Worm (Caenorhabditis elegans): ENCODE measurements around the gene Y41D4B.1.
"Not testable (repeated sequence)": the region's sequence is repeated elsewhere in the genome, so short reads cannot be mapped to it uniquely, and the experiment has no call there.

Gene Y41D4B.1

DNA sequence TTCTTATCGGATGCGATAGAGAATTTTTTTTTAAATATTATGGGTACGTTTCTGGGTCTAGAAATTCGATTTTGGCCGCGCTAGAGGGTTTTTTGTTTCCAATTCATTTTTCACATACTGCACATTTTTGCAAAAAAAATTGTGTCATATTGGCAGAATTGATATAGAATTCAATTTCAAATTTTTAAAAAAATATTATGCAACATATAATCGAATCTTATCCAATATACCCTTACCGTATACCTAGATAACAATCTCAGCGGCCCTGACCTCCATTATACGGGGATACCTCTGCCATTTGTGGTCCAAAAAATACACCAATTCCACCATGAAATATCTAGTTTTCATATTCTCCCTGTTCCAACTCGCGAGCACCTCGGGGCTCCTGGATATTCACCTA, 40.8 kb upstream of the Y41D4B.1 start, which contains the start of gene cpg-24:
Gene cpg-24 (plus strand): TSS at position 301 of the 400 bp plus-strand sequence.
- TF ChIP-seq T23F11.4 (GFP tag; optimal IDR thresholded peaks at IDR 0.05) = no peak
- no peak for TF ChIP-seq gmeb-2 (tag; optimal IDR thresholded peaks at IDR 0.05)
- no peak for TF ChIP-seq ceh-19 (GFP tag; optimal IDR thresholded peaks at IDR 0.05)
- TF ChIP-seq hlh-15 (tag; optimal IDR thresholded peaks at IDR 0.05) = no peak
- no peak for TF ChIP-seq tbx-7 (tag; optimal IDR thresholded peaks at IDR 0.05)
- no peak for TF ChIP-seq pqm-1 (tag; optimal IDR thresholded peaks at IDR 0.05)
- TF ChIP-seq ceh-14 (tag; optimal IDR thresholded peaks at IDR 0.05) = no peak
- no peak for TF ChIP-seq nhr-11 (tag; optimal IDR thresholded peaks at IDR 0.05)

DNA sequence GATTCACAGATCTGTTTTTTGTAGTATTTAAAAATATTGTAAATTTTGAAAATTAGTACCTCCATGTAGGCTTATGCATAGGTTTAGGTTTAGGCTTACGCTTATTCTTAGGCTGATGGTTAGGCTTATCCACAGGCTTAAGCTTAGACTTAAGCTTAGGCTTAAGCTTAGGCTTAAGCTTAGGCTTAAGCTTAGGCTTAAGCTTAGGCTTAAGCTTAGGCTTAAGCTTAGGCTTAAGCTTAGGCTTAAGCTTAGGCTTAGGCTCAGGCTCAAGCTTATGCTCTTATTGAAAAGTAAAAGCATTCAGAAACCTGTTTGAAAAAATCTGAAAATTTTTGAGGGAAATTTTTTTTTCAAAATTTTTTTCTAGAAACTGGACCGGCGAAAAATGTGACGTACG, 39.9 kb upstream of the Y41D4B.1 start:
- TF ChIP-seq dve-1 (tag; optimal IDR thresholded peaks at IDR 0.05) (peak; percentile 99), mec-3 (tag; optimal IDR thresholded peaks at IDR 0.05; ENCODE audit: borderline replicate concordance) (no peak), ceh-9 (tag; optimal IDR thresholded peaks at IDR 0.05) (no peak), nfya-1 (tag; optimal IDR thresholded peaks at IDR 0.05) (no peak), gmeb-2 (tag; optimal IDR thresholded peaks at IDR 0.05) (no peak), hlh-6 (tag; optimal IDR thresholded peaks at IDR 0.05) (no peak)

DNA sequence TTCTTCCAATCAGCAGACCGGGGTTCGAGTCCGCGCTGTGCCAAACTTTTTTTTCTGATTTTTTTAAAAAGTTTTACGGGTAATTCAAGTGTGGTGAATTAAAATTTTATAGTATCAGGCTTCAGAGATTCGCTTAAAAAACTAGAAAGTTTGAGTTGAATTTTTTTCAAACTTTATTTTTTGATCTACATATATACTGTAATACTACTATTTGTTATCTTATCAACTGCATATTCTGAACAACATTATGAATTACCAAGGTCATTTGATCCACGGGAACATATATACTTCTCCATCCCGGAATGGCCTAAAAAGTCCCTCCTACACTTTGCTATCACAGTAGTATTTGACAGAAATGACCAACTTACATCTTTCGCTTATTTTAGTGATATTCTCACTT, 39.1 kb upstream of the Y41D4B.1 start, which contains the start of gene Y41D4B.6:
Gene Y41D4B.6 (plus strand): TSS at position 301 of the 400 bp plus-strand sequence.
- TF ChIP-seq ets-4 (tag; optimal IDR thresholded peaks at IDR 0.05) (no peak), C38D4.7 (GFP tag; optimal IDR thresholded peaks at IDR 0.05) (no peak)

DNA sequence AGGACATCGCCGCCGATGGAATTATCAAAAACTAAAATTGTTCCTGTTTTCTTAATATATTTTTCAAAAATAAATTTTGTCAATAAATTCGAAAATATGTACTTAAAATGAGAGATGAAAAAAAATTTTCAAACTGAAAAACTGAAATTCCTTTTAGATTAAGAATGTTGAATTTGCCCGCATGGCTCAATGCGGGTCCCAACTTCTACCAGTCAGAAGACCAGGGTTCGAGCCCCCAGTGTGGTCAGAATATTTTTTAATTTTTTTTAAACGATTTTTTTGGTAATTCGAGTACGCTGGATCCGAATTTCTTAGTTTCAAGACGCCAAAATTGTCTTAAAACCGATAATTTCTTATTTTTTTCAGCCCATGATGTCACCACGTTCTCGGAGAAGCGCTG, 35.2 kb upstream of the Y41D4B.1 start:
- TF ChIP-seq mec-3 (tag; optimal IDR thresholded peaks at IDR 0.05; ENCODE audit: borderline replicate concordance) (no peak), ceh-19 (GFP tag; optimal IDR thresholded peaks at IDR 0.05) (no peak), unc-86 (tag; optimal IDR thresholded peaks at IDR 0.05) (no peak), ceh-14 (tag; optimal IDR thresholded peaks at IDR 0.05) (no peak), ceh-45 (GFP tag; IDR thresholded peaks at IDR 0.05) (no peak), sox-2 (GFP tag; IDR thresholded peaks at IDR 0.05) (no peak), rnt-1 (tag; optimal IDR thresholded peaks at IDR 0.05) (no peak), pha-4 (tag; optimal IDR thresholded peaks at IDR 0.05) (no peak), unc-42 (tag; optimal IDR thresholded peaks at IDR 0.05) (no peak), hlh-30 (tag; optimal IDR thresholded peaks at IDR 0.05; ENCODE audit: insufficient read depth) (no peak), T23F11.4 (GFP tag; optimal IDR thresholded peaks at IDR 0.05) (no peak), nhr-232 (tag; optimal IDR thresholded peaks at IDR 0.05) (no peak), hlh-13 (GFP tag; optimal IDR thresholded peaks at IDR 0.05) (no peak), ceh-22 (tag; optimal IDR thresholded peaks at IDR 0.05) (no peak)

DNA sequence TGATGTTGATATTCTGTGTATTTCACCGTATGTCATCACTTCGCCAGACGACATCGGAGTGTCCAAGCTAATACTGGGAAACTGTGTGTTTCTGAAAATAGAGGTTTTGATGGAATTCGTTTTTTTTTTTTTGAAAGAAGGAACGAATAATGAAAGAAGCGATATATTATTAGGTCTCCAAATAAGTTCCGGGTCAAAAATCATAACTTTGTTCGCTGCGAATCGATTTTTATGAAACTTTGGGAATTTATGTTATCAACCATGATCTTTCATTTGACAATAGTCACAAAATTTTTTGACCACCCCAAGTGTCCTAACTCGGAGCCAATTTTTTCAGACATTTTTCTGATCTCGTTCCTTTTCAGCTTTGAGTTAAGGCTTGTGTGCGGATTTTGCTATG, 27.3 kb upstream of the Y41D4B.1 start, which contains the start of gene nhr-274:
Gene nhr-274 (minus strand): TSS at position 101 of the 400 bp plus-strand sequence.
- not testable (repeated sequence) for TF ChIP-seq fkh-10 (GFP tag; optimal IDR thresholded peaks at IDR 0.05); madf-2 (tag; optimal IDR thresholded peaks at IDR 0.05); nfya-1 (tag; optimal IDR thresholded peaks at IDR 0.05)

DNA sequence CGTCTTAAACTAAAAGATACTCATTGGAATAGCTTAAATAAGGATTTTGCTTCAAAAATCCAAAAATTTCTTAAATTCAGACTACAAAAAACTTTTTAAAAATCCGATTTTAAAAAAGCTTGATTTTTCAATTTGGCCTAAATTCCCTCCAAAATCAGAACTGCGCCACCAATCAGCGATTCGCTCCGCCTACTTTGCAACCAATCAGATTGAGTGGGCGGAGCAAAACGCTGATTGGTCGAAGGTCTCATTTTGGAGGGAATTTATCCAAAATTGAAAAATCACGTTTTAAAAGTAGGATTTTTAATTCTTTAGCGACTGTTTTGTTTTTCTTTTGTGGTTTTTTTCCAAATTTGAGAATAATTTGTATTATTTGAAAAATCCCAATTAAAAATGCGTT, 23.1 kb upstream of the Y41D4B.1 start:
- TF ChIP-seq nfya-1 (tag; optimal IDR thresholded peaks at IDR 0.05) (peak; percentile 97), pax-1 (tag; optimal IDR thresholded peaks at IDR 0.05) (no peak)

DNA sequence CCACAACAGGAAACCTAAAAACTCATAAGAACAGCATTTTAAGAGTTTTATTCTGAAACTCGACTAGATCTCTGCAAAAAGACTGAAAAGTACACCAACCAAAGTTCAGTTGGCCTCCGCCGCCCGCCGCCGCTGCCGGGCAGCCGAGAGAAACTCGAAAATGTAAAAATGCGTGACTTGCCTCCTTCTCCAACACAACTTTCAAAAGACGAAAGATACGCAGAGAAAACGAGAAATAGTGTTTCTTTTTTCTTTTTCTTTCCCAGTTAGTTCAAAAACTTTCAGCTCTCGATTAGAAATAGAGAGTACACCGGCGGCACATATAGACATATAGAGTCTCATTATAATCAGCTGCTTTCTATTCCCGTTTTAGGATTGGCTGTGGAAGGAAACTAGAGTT, 22.7 kb upstream of the Y41D4B.1 start:
- TF ChIP-seq pax-1 (tag; optimal IDR thresholded peaks at IDR 0.05) (no peak), pqm-1 (tag; optimal IDR thresholded peaks at IDR 0.05) (no peak), sdc-2 (tag; optimal IDR thresholded peaks at IDR 0.05) (no peak), hlh-30 (tag; optimal IDR thresholded peaks at IDR 0.05; ENCODE audit: insufficient read depth) (peak; percentile 44), ceh-14 (tag; optimal IDR thresholded peaks at IDR 0.05) (no peak), sox-4 (tag; optimal IDR thresholded peaks at IDR 0.05) (no peak)
